Fruit fly (Drosophila melanogaster) whole organism, embryonic: ENCODE data around the gene CG6726.

Experiments
- Adf1 ChIP-seq: fragments of 200-800 bp; sonication (Bioruptor generic); IDR thresholded peaks from 2 replicates; pipeline ENCODE4 v1.3.6; 2022; ENCODE audit warnings: missing biosample characterization, missing genetic modification characterization
- CG10267 ChIP-seq: fragments of 200-800 bp; sonication (Bioruptor generic); optimal IDR thresholded peaks from 2 replicates; lab custom pipeline; 2018; ENCODE audit warnings: missing biosample characterization, mild to moderate bottlenecking, missing genetic modification characterization, moderate library complexity
- CG10462 ChIP-seq: fragments of 200-800 bp; sonication (Bioruptor generic); optimal IDR thresholded peaks from 2 replicates; lab custom pipeline; 2016; ENCODE audit warnings: missing biosample characterization, missing genetic modification characterization
- CG11456 ChIP-seq: fragments of 200-800 bp; sonication (Bioruptor generic); IDR thresholded peaks from 3 replicates; pipeline ENCODE4 v1.3.6; 2022; ENCODE audit warnings: missing biosample characterization, missing genetic modification characterization
- CG12744 ChIP-seq: fragments of 200-800 bp; sonication (Bioruptor generic); optimal IDR thresholded peaks from 2 replicates; lab custom pipeline; 2016; ENCODE audit warnings: missing biosample characterization, missing genetic modification characterization
- CG1647 ChIP-seq: fragments of 200-800 bp; sonication (Bioruptor generic); optimal IDR thresholded peaks from 3 replicates; lab custom pipeline; 2016; ENCODE audit warnings: missing biosample characterization, missing genetic modification characterization
- CG18476 ChIP-seq: fragments of 200-800 bp; sonication (Bioruptor generic); optimal IDR thresholded peaks from 2 replicates; lab custom pipeline; 2016; ENCODE audit warnings: missing biosample characterization, mild to moderate bottlenecking, missing genetic modification characterization
- CG2129 ChIP-seq: fragments of 200-800 bp; sonication (Bioruptor generic); IDR thresholded peaks from 2 replicates; pipeline ENCODE4 v1.3.6; 2022; ENCODE audit warnings: missing biosample characterization, missing genetic modification characterization; ENCODE audit not compliant: partially characterized antibody
- CG2712 ChIP-seq: fragments of 200-800 bp; optimal IDR thresholded peaks from 3 replicates; lab custom pipeline; 2019; ENCODE audit warnings: missing biosample characterization, mild to moderate bottlenecking, missing genetic modification characterization, moderate library complexity
- CG33557 ChIP-seq: fragments of 200-800 bp; sonication (Bioruptor generic); optimal IDR thresholded peaks from 2 replicates; lab custom pipeline; 2019; ENCODE audit warnings: missing biosample characterization, mild to moderate bottlenecking, missing genetic modification characterization, moderate library complexity
- CG7745 ChIP-seq: fragments of 200-800 bp; sonication (Bioruptor generic); optimal IDR thresholded peaks from 2 replicates; lab custom pipeline; 2018; ENCODE audit warnings: missing biosample characterization, mild to moderate bottlenecking, missing genetic modification characterization, moderate library complexity
- CG8089 ChIP-seq: fragments of 200-800 bp; sonication (Bioruptor generic); optimal IDR thresholded peaks from 3 replicates; lab custom pipeline; 2016; ENCODE audit warnings: missing biosample characterization, missing genetic modification characterization
- Doc2 ChIP-seq: fragments of 200-800 bp; sonication (Bioruptor generic); IDR thresholded peaks from 2 replicates; pipeline ENCODE4 v1.3.6; 2022; ENCODE audit warnings: missing biosample characterization, missing genetic modification characterization
- Drgx ChIP-seq: fragments of 200-800 bp; sonication (Bioruptor generic); IDR thresholded peaks from 2 replicates; pipeline ENCODE4 v1.3.6; 2022; ENCODE audit warnings: missing biosample characterization, missing genetic modification characterization
- HHEX ChIP-seq: fragments of 200-800 bp; sonication (Bioruptor generic); optimal IDR thresholded peaks from 3 replicates; lab custom pipeline; 2017; ENCODE audit warnings: missing biosample characterization, mild to moderate bottlenecking, missing genetic modification characterization, missing genetic modification reagents
- Jarid2 ChIP-seq: fragments of 200-800 bp; sonication (Bioruptor generic); optimal IDR thresholded peaks from 3 replicates; lab custom pipeline; 2017; ENCODE audit warnings: mild to moderate bottlenecking, missing biosample characterization, missing genetic modification reagents, missing genetic modification characterization
- MBD-R2 ChIP-seq: fragments of 200-800 bp; sonication (Bioruptor generic); IDR thresholded peaks from 2 replicates; pipeline ENCODE4 v1.3.6; 2022; ENCODE audit warnings: missing biosample characterization, missing genetic modification characterization
- Med ChIP-seq: fragments of 200-800 bp; sonication (Bioruptor generic); peaks from one replicate; lab custom pipeline; 2016; ENCODE audit warnings: missing biosample characterization, missing genetic modification characterization, mild to moderate bottlenecking, inconsistent platforms, moderate library complexity
- Poxn ChIP-seq: fragments of 200-800 bp; sonication (Bioruptor generic); IDR thresholded peaks from 2 replicates; pipeline ENCODE4 v1.3.6; 2022; ENCODE audit warnings: missing biosample characterization, missing genetic modification characterization
- Stat92E ChIP-seq, 3 experiments: fragments of >200 bp in 2 of 3; fragments of 200-800 bp in 1 of 3; sonication (Bioruptor generic) in 1 of 3; optimal IDR thresholded peaks; 2 replicates each; lab custom pipeline; 2017 to 2019; ENCODE audit warnings: missing biosample characterization in 3 of 3, missing genetic modification characterization in 3 of 3, mild to moderate bottlenecking in 1 of 3, moderate library complexity in 1 of 3
- Vsx1 ChIP-seq: fragments of 200-800 bp; sonication (Bioruptor generic); optimal IDR thresholded peaks from 2 replicates; lab custom pipeline; 2017; ENCODE audit warnings: missing biosample characterization, mild to moderate bottlenecking, missing genetic modification characterization, missing genetic modification reagents
- corto ChIP-seq: fragments of 200-800 bp; sonication (Bioruptor generic); optimal IDR thresholded peaks from 2 replicates; lab custom pipeline; 2016; ENCODE audit warnings: missing biosample characterization, mild to moderate bottlenecking, missing genetic modification characterization, moderate library complexity
- dm ChIP-seq: fragments of 200-800 bp; sonication (Bioruptor generic); optimal IDR thresholded peaks from 3 replicates; lab custom pipeline; 2016; ENCODE audit warnings: missing biosample characterization, missing genetic modification characterization
- fd64A ChIP-seq: fragments of 200-800 bp; sonication (Bioruptor generic); optimal IDR thresholded peaks from 3 replicates; lab custom pipeline; 2018; ENCODE audit warnings: missing biosample characterization, mild to moderate bottlenecking, missing genetic modification characterization
- grau ChIP-seq: fragments of 200-800 bp; optimal IDR thresholded peaks from 3 replicates; lab custom pipeline; 2019; ENCODE audit warnings: missing biosample characterization, mild to moderate bottlenecking, missing genetic modification characterization, moderate library complexity
- lmd ChIP-seq: fragments of 200-800 bp; sonication (Bioruptor generic); IDR thresholded peaks from 2 replicates; pipeline ENCODE4 v1.3.6; 2022; ENCODE audit warnings: missing biosample characterization, missing genetic modification characterization
- odd ChIP-seq: fragments of 200-800 bp; sonication (Bioruptor generic); optimal IDR thresholded peaks from 2 replicates; lab custom pipeline; 2017; ENCODE audit warnings: missing biosample characterization, mild to moderate bottlenecking, missing genetic modification characterization
- pfk ChIP-seq: fragments of 200-800 bp; sonication (Bioruptor generic); optimal IDR thresholded peaks from 2 replicates; lab custom pipeline; 2018; ENCODE audit warnings: missing biosample characterization, mild to moderate bottlenecking, missing genetic modification characterization, moderate library complexity
- ro ChIP-seq: fragments of 200-800 bp; sonication (Bioruptor generic); IDR thresholded peaks from 2 replicates; pipeline ENCODE4 v1.3.6; 2022; ENCODE audit warnings: missing biosample characterization, missing genetic modification characterization
- sd ChIP-seq: fragments of 200-800 bp; sonication (Bioruptor generic); optimal IDR thresholded peaks from 3 replicates; lab custom pipeline; 2018; ENCODE audit warnings: missing biosample characterization, mild to moderate bottlenecking, missing genetic modification characterization, moderate library complexity
- sens-2 ChIP-seq: fragments of 200-800 bp; sonication (Bioruptor generic); IDR thresholded peaks from 2 replicates; pipeline ENCODE4 v1.3.6; 2022; ENCODE audit warnings: missing biosample characterization, missing genetic modification characterization
- sima ChIP-seq: fragments of 200-800 bp; sonication (Bioruptor generic); optimal IDR thresholded peaks from 2 replicates; lab custom pipeline; 2016; ENCODE audit warnings: missing biosample characterization, missing genetic modification characterization
- vnd ChIP-seq: fragments of 200-800 bp; sonication (Bioruptor generic); IDR thresholded peaks from 3 replicates; pipeline ENCODE4 v1.3.6; 2022; ENCODE audit warnings: missing biosample characterization, missing genetic modification characterization; ENCODE audit not compliant: partially characterized antibody
- wor ChIP-seq: fragments of 200-800 bp; sonication (Bioruptor generic); IDR thresholded peaks from 2 replicates; pipeline ENCODE4 v1.3.6; 2022; ENCODE audit warnings: missing biosample characterization, missing genetic modification characterization
- yki ChIP-seq: fragments of >200 bp; optimal IDR thresholded peaks from 3 replicates; lab custom pipeline; 2018

The CG6726 gene

DNA sequence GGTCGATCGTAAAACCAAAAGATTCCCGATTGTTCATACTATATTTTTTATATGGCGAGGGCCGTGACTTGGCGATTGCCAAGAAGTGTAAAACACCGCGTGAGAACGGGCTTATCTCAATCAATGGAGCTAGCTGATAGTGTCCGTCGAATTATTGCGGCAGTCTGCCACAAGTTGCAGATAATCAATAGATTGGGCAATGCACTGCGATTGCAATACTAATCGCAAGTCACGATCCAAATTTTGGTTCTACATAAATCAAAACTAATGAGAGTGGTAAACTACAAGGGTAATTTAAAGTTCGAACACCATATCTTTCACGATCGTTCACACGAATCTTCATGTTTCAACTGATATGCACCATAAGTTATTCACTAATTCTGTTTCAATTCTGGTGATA is 34.8 kb upstream of the CG6726 start (continued):
- TF ChIP-seq dm (GFP tag; lab: Kevin White, UChicago), result no peak
- TF ChIP-seq CG2712 (tag; lab: Kevin White, UChicago), result no peak
- TF ChIP-seq CG2129 (GFP tag; lab: Robert Waterston, UW), result no peak

DNA sequence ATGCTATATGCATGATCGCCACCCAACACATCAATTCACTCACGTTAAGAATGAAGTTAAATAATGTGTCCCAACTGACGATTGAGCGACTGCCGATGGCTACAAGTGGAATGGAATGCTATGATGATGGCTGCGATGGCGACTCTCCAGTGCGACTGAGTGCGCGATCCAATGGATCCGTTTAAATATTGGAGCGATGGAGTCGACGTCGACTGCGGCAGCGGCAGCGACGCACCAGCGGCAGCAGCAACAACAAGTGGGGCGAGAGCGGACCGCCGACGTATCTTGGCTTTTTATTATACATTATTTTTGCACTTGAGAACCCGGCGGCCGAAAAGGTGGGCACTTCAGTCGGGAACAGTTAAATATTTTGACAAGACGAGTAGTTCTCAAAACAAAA is 34.1 kb upstream of the CG6726 start:
- TF ChIP-seq Poxn (GFP tag; lab: Robert Waterston, UW) (no peak), pfk (GFP tag; lab: Kevin White, UChicago) (peak; percentile 29), Jarid2 (GFP tag; lab: Kevin White, UChicago) (peak; percentile 14), odd (GFP tag; lab: Kevin White, UChicago) (no peak), yki (lab: Kevin White, UChicago) (no peak), Med (GFP tag; lab: Kevin White, UChicago) (peak; percentile 72), sd (tag; lab: Kevin White, UChicago) (peak; percentile 10), Adf1 (GFP tag; lab: Robert Waterston, UW) (peak; percentile 93), CG11456 (0 out of 3 replicates have a peak, but pooled peaks have one; percentile 42), MBD-R2 (GFP tag; lab: Robert Waterston, UW) (0 out of 2 replicates have a peak, but pooled peaks have one; percentile 9)

DNA sequence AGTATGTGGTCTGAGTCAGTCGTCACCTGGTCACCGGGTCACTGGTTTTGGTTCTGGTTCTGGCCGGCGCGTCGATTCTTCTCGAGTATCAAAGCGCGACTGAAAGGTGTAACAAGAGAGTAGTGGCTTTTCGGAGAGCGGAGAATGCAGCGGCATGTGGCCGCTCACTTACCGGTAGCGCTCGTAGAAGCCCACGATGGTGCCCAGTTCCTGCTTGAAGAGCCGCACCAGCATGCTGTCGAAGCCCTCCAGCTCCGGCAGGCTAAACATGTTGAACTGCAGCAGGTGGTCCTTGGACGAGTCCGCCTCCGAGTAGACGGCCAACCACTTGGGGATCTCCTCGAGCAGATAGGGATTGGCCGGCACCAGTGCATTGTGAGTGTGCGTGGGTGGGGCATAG is 32.7 kb upstream of the CG6726 start, which contains the start of gene Ctns:
Gene Ctns, minus strand, starts transcription at position 101 of the 400 bp plus-strand sequence.
- TF ChIP-seq CG1647 (GFP tag; lab: Kevin White, UChicago) (no peak), lmd (peak; percentile 15; the same call in 1 of the 2 replicates), ro (GFP tag; lab: Robert Waterston, UW) (no peak)

DNA sequence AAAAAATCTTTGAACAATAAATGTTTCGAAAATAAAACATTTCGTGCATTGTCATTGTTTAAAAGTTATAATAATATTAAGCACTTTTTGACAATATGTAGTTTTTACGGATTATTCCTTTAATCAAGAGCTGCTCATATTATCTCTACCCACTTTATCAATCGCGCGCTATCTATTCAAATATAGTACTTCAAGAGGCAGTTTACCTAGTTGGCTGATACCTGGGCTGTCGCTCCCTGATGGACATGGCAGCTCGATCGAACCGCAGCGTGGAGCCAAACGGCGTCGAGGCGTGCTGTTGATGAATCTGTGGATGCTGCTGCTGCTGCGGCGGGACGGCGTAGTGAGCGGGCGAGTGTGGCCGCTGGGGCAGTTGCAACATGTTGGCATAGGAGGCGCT is 31.4 kb upstream of the CG6726 start:
- no peak for TF ChIP-seq fd64A (GFP tag; lab: Kevin White, UChicago)
- no peak for TF ChIP-seq sens-2 (GFP tag; lab: Robert Waterston, UW)
- TF ChIP-seq CG7745 (tag; lab: Kevin White, UChicago), result no peak
- TF ChIP-seq Doc2 (GFP tag; lab: Robert Waterston, UW), result no peak
- TF ChIP-seq grau (tag; lab: Kevin White, UChicago), result no peak
- TF ChIP-seq CG10462, result no peak
- no peak for TF ChIP-seq CG12744 (GFP tag; lab: Kevin White, UChicago)
- TF ChIP-seq wor (GFP tag; lab: Robert Waterston, UW), result no peak
- no peak for TF ChIP-seq Drgx (GFP tag; lab: Robert Waterston, UW)
- no peak for TF ChIP-seq CG8089 (GFP tag; lab: Kevin White, UChicago)
- no peak for TF ChIP-seq corto (GFP tag; lab: Kevin White, UChicago)
- no peak for TF ChIP-seq CG18476 (GFP tag; lab: Kevin White, UChicago)
- TF ChIP-seq CG33557 (GFP tag; lab: Kevin White, UChicago), result no peak
- no peak for TF ChIP-seq CG10267 (tag; lab: Kevin White, UChicago)
- no peak for TF ChIP-seq Stat92E (GFP tag; optimal IDR thresholded peaks at IDR 0.05; lab: Kevin White, UChicago)
- no peak for TF ChIP-seq vnd (GFP tag; lab: Robert Waterston, UW)
- TF ChIP-seq HHEX, result no peak
- TF ChIP-seq Vsx1 (GFP tag; lab: Kevin White, UChicago), result no peak
- no peak for TF ChIP-seq sima (GFP tag; lab: Kevin White, UChicago)
